Fruit fly (Drosophila melanogaster) Kc167 (cell line): Measurements from ENCODE around the gene CG31459.

Experiments
- Sin3A ChIP-seq: fragments of >200 bp; optimal IDR thresholded peaks from 2 replicates; lab custom pipeline; 2018; ENCODE audit warnings: missing external identifiers
- h ChIP-seq: fragments of >200 bp; optimal IDR thresholded peaks from 3 replicates; lab custom pipeline; 2018; ENCODE audit warnings: missing external identifiers
- insv ChIP-seq: fragments of >200 bp; optimal IDR thresholded peaks from 3 replicates; lab custom pipeline; 2018; ENCODE audit warnings: missing external identifiers
- psq ChIP-seq: fragments of >200 bp; optimal IDR thresholded peaks from 2 replicates; lab custom pipeline; 2017; ENCODE audit warnings: missing external identifiers

dm6 chr3R:19838925-19839601, 1.6 kb upstream of the CG31459 start:
- TF ChIP-seq Sin3A = no peak
- no peak for TF ChIP-seq h
- no peak for TF ChIP-seq psq (lab: Kevin White, UChicago)
- no peak for TF ChIP-seq insv (lab: Kevin White, UChicago)
